Worm (Caenorhabditis elegans): ENCODE data around the gene tbx-37.
A peak's percentile ranks its signal among the peaks of the same experiment; 100 is the strongest.

- TF ChIP-seq duxl-1 (tag; optimal IDR thresholded peaks at IDR 0.05; ENCODE audit: poor library complexity) (no peak), R02D3.7 (tag; optimal IDR thresholded peaks at IDR 0.05) (no peak), pqm-1 (tag; optimal IDR thresholded peaks at IDR 0.05) (peak; percentile 79), zfp-2 (tag; optimal IDR thresholded peaks at IDR 0.05) (no peak), snpc-4 (tag; optimal IDR thresholded peaks at IDR 0.05) (no peak), lsy-2 (tag; optimal IDR thresholded peaks at IDR 0.05) (no peak), nhr-237 (tag; optimal IDR thresholded peaks at IDR 0.05) (no peak), ceh-44 (GFP tag; IDR thresholded peaks at IDR 0.05) (no peak), egl-27 (tag; optimal IDR thresholded peaks at IDR 0.05) (no peak)
Measured at ce11 chrIII:11195553-11195952, 31.4 kb downstream of the tbx-37 start.
